Worm (Caenorhabditis elegans) whole organism, L1 larva: ENCODE data around the gene F47B8.4.
"Not testable (repeated sequence)": the region's sequence is repeated elsewhere in the genome, so short reads cannot be mapped to it uniquely, and the experiment has no call there.

Experiments
- C04F5.9 ChIP-seq: sonication (generic microtip); optimal IDR thresholded peaks from 2 replicates; lab custom pipeline; 2016; ENCODE audit warnings: missing genetic modification characterization, missing compliant biosample characterization
- aha-1 ChIP-seq: fragments of 150-350 bp; optimal IDR thresholded peaks from 2 replicates; lab custom pipeline; 2014; ENCODE audit warnings: missing biosample characterization, missing genetic modification characterization
- ama-1 ChIP-seq: fragments of 150-350 bp; optimal IDR thresholded peaks from 2 replicates; lab custom pipeline; 2014
- ceh-82 ChIP-seq, 3 experiments: fragments of 150-350 bp in 1 of 3; sonication (generic microtip) in 2 of 3; optimal IDR thresholded peaks; 2 replicates each; lab custom pipeline; 2014 to 2017; ENCODE audit warnings: missing biosample characterization in 3 of 3, missing genetic modification characterization in 3 of 3
- ceh-88 ChIP-seq: fragments of 200-800 bp; sonication (Bioruptor generic); IDR thresholded peaks from 2 replicates; pipeline ENCODE4 v1.3.6; 2022; ENCODE audit warnings: missing genetic modification characterization, missing compliant biosample characterization
- dsc-1 ChIP-seq: sonication (generic microtip); optimal IDR thresholded peaks from 2 replicates; lab custom pipeline; 2016; ENCODE audit warnings: mild to moderate bottlenecking, missing genetic modification characterization, missing compliant biosample characterization
- efl-1 ChIP-seq, 4 experiments: fragments of 150-350 bp; optimal IDR thresholded peaks in 3 of 4; peaks in 1 of 4; 1 replicate in 1 of 4; 2 replicates in 3 of 4; lab custom pipeline; 2014; ENCODE audit warnings: missing biosample characterization in 2 of 4, missing genetic modification characterization in 2 of 4, missing genetic modification reagents in 2 of 4
- egl-13 ChIP-seq: sonication (generic microtip); optimal IDR thresholded peaks from 2 replicates; lab custom pipeline; 2016; ENCODE audit warnings: missing genotype, missing genetic modification reagents, missing genetic modification characterization, missing compliant biosample characterization
- elt-2 ChIP-seq: sonication (generic microtip); optimal IDR thresholded peaks from 2 replicates; lab custom pipeline; 2016; ENCODE audit warnings: missing genetic modification characterization, mild to moderate bottlenecking, inconsistent platforms, missing compliant biosample characterization, missing genetic modification reagents
- elt-3 ChIP-seq, 6 experiments: fragments of 150-350 bp in 1 of 6; sonication (generic microtip); optimal IDR thresholded peaks; 2 replicates each; lab custom pipeline; 2017 to 2018; ENCODE audit warnings: missing biosample characterization in 6 of 6, missing genetic modification characterization in 6 of 6, inconsistent platforms in 1 of 6
- fkh-10 ChIP-seq: sonication (generic microtip); optimal IDR thresholded peaks from 2 replicates; lab custom pipeline; 2017; ENCODE audit warnings: missing biosample characterization, missing genetic modification reagents, missing genetic modification characterization
- fkh-4 ChIP-seq: sonication (generic microtip); optimal IDR thresholded peaks from 2 replicates; lab custom pipeline; 2016; ENCODE audit warnings: missing compliant biosample characterization, missing genetic modification characterization, borderline replicate concordance
- fkh-8 ChIP-seq: sonication (generic microtip); optimal IDR thresholded peaks from 2 replicates; lab custom pipeline; 2016; ENCODE audit warnings: mild to moderate bottlenecking, missing genetic modification characterization, missing compliant biosample characterization
- hlh-4 ChIP-seq: sonication (generic microtip); optimal IDR thresholded peaks from 2 replicates; lab custom pipeline; 2016; ENCODE audit warnings: mild to moderate bottlenecking, missing genetic modification characterization, missing compliant biosample characterization
- hpl-2 ChIP-seq: fragments of 150-350 bp; optimal IDR thresholded peaks from 2 replicates; lab custom pipeline; 2014; ENCODE audit warnings: missing biosample characterization, missing genetic modification reagents, missing genetic modification characterization
- irx-1 ChIP-seq: sonication (generic microtip); optimal IDR thresholded peaks from 2 replicates; lab custom pipeline; 2016; ENCODE audit warnings: missing genetic modification characterization, missing compliant biosample characterization
- lin-35 ChIP-seq, 2 experiments: fragments of 150-350 bp; optimal IDR thresholded peaks; 2 replicates each; lab custom pipeline; 2014; ENCODE audit warnings: missing biosample characterization in 2 of 2, missing genetic modification characterization in 2 of 2, missing genetic modification reagents in 2 of 2
- lin-39 ChIP-seq: fragments of 150-350 bp; optimal IDR thresholded peaks from 2 replicates; lab custom pipeline; 2014; ENCODE audit warnings: missing biosample characterization, missing genetic modification reagents, missing genetic modification characterization
- mdl-1 ChIP-seq, 2 experiments: fragments of 150-350 bp; optimal IDR thresholded peaks; 2 replicates each; lab custom pipeline; 2014 to 2017; ENCODE audit warnings: missing biosample characterization in 2 of 2, missing genetic modification characterization in 2 of 2, inconsistent platforms in 1 of 2
- mef-2 ChIP-seq: fragments of 150-350 bp; optimal IDR thresholded peaks from 2 replicates; lab custom pipeline; 2014; ENCODE audit warnings: missing biosample characterization, missing genetic modification characterization
- nhr-11 ChIP-seq: fragments of 150-350 bp; optimal IDR thresholded peaks from 2 replicates; lab custom pipeline; 2014; ENCODE audit warnings: missing biosample characterization, missing genetic modification characterization
- nhr-19 ChIP-seq: fragments of 200-800 bp; sonication (Bioruptor generic); conservative IDR thresholded peaks from 2 replicates; pipeline ENCODE4 v1.3.6; 2022; ENCODE audit warnings: missing genetic modification characterization, missing compliant biosample characterization
- nhr-47 ChIP-seq: sonication (generic microtip); optimal IDR thresholded peaks from 2 replicates; lab custom pipeline; 2016; ENCODE audit warnings: mild to moderate bottlenecking, missing genetic modification characterization, moderate library complexity, missing compliant biosample characterization
- skn-1 ChIP-seq: fragments of 150-350 bp; optimal IDR thresholded peaks from 2 replicates; lab custom pipeline; 2014; ENCODE audit warnings: missing biosample characterization, missing genetic modification characterization
- snu-23 ChIP-seq: sonication (generic microtip); optimal IDR thresholded peaks from 2 replicates; lab custom pipeline; 2016; ENCODE audit warnings: missing genetic modification characterization, missing compliant biosample characterization
- sptf-1 ChIP-seq: fragments of 150-350 bp; optimal IDR thresholded peaks from 2 replicates; lab custom pipeline; 2014; ENCODE audit warnings: missing biosample characterization, missing genetic modification characterization
- tlp-1 ChIP-seq: fragments of 150-350 bp; optimal IDR thresholded peaks from 2 replicates; lab custom pipeline; 2014; ENCODE audit warnings: missing biosample characterization, missing genetic modification characterization
- unc-130 ChIP-seq: fragments of 150-350 bp; optimal IDR thresholded peaks from 2 replicates; lab custom pipeline; 2017; ENCODE audit warnings: missing biosample characterization, missing genetic modification characterization, inconsistent platforms
- unc-30 ChIP-seq: sonication (generic microtip); optimal IDR thresholded peaks from 2 replicates; lab custom pipeline; 2017; ENCODE audit warnings: missing biosample characterization, missing genetic modification characterization
- xbp-1 ChIP-seq: sonication (generic microtip); optimal IDR thresholded peaks from 2 replicates; lab custom pipeline; 2016; ENCODE audit warnings: missing genetic modification characterization, missing compliant biosample characterization
- zag-1 ChIP-seq: fragments of 150-350 bp; optimal IDR thresholded peaks from 2 replicates; lab custom pipeline; 2014; ENCODE audit warnings: missing biosample characterization, missing genetic modification characterization

Gene F47B8.4

DNA sequence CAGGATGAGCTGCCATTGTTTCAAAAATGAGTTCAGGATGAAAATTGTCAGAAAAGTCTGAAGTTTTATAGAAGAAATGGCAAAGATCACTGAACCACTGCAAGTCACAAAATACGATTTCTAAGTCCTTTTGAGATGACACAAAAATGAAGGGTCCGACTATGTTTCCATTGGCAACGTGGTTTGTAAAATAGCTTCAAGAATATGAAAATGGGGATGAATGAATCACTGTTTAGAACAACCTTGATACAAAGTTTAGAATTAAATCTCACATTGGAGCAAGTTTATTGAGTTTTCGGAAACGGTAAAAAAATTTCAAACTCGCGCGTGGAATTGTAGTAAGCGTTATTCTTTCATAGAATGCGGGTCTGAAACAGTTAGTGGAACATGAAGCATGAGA, 13.4 kb downstream of the F47B8.4 start, which contains the start of gene ddn-3 (continued):
- TF ChIP-seq mdl-1 (tag; optimal IDR thresholded peaks at IDR 0.05; lab: Kevin White, UChicago): no peak
- no peak for TF ChIP-seq nhr-19

DNA sequence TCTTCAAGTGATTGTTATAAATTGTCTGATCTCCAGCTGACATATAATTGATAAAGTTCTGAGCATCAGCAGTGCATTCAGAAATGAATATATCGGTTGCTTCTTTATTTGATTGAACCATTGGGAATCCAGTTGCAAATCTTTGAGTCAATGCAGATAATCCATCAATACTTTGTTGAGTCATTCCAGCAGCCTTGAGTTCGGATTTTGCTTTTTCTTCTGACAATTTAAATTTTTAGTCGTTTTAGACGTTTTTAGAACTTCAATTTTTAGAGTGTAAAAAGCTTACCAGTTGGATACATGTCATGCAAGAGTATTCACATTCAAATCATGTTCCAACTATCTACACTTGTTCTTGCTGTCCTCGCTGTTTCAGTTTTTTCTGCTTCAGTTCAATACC, 14.8 kb downstream of the F47B8.4 start, which contains the start of gene F14D7.14:
TSS of gene F14D7.14 (plus strand) at position 301 of the 400 bp plus-strand sequence.
- TF ChIP-seq irx-1 (tag; lab: Kevin White, UChicago); unc-30 (tag; lab: Kevin White, UChicago); egl-13: not testable (repeated sequence)

DNA sequence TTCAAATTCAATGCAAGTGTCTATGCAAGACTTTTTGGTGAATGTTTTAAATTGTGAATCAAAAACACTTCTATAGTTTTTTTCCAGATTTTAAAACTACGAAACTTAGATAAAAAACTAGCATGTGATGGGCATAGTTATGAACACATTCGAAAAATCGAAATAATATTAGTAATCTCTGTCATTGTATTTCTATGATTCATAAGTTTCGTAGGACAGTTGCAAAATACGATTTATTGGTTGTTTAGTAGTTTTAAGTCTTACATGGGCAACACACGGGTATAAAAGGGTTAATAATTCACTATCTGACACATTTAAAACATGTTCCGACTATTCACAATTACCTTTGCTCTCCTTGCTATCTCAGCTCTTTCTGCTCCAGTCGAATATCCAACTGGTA, 16.3 kb downstream of the F47B8.4 start, which contains the start of gene spig-5:
TSS of gene spig-5 (plus strand) at position 301 of the 400 bp plus-strand sequence.
- not testable (repeated sequence) for TF ChIP-seq hlh-4, tlp-1, fkh-4 (tag; lab: Kevin White, UChicago)
- TF ChIP-seq, all 84 proteins: peak for 0; not testable (repeated sequence) for 84

DNA sequence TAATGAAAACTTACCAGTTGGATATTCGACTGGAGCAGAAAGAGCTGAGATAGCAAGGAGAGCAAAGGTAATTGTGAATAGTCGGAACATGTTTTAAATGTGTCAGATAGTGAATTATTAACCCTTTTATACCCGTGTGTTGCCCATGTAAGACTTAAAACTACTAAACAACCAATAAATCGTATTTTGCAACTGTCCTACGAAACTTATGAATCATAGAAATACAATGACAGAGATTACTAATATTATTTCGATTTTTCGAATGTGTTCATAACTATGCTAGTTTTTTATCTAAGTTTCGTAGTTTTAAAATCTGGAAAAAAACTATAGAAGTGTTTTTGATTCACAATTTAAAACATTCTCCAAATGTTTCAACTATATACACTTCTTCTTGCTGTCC, 17.7 kb downstream of the F47B8.4 start, which contains the start of gene spig-4:
TSS of gene spig-4 (minus strand) at position 101 of the 400 bp plus-strand sequence.
- not testable (repeated sequence) for TF ChIP-seq fkh-8 (tag; lab: Kevin White, UChicago); snu-23 (GFP tag; lab: Kevin White, UChicago); sptf-1 (tag; lab: Kevin White, UChicago)

DNA sequence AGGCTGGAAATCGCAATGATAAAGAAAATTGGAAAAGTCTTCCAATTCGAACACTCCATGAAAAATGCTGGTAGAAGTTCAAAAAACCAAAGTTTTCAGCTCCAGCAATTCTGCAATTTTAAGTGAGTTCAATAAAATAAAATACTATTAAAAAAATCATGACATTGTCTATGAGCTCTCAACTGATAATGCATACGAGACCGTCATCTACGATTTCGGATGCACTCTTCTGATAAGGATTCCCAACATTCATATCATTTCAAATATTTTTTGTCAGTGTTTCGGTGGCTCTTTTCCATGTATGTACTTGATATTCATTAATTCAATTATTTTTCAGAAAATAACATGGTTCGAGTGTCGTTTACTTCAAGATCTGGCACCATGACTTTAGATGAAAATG, 23.4 kb downstream of the F47B8.4 start, which contains the start of gene F14D7.6:
TSS of gene F14D7.6 (plus strand) at position 338 of the 400 bp plus-strand sequence.
- TF ChIP-seq ama-1 (lab: Kevin White, UChicago) (no peak), elt-2 (tag; lab: Kevin White, UChicago) (peak; percentile 4)

DNA sequence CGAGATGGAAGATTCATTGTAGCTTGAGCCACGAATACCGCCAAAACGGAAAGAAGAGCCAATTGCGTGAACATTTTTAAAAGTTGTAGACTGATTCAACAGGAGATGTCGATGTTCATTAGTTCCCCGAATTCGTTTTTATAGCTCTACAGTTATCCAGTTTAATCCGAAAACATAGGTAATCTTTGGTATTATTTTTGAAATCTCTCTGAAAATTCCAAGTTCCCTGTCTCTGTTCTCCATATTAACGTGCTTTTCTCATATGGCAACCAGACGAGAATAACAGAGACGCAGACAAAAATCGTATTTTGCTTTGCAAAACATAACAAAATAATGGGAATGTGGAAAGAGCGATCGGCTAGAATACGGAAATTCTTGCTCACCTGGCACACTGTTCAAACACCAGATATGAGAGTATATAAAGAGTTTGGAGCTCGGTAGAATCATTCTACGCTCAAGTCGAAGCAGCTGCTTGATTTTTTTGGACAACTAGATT, 24.9 kb downstream of the F47B8.4 start, which contains the start of the genes spig-3 and F14D7.12:
TSS of gene spig-3 (minus strand) at position 101 of the 496 bp plus-strand sequence.
TSS of gene F14D7.12 (plus strand) at position 446 of the 496 bp plus-strand sequence.
- no peak for TF ChIP-seq efl-1 (optimal IDR thresholded peaks at IDR 0.05; lab: Kevin White, UChicago)
- TF ChIP-seq efl-1 (GFP tag; optimal IDR thresholded peaks at IDR 0.05 in 1 of 2; lab: Kevin White, UChicago): peak in 1 of 2 experiments; percentile 49
- TF ChIP-seq elt-3 (tag; optimal IDR thresholded peaks at IDR 0.05; lab: Kevin White, UChicago): no peak

DNA sequence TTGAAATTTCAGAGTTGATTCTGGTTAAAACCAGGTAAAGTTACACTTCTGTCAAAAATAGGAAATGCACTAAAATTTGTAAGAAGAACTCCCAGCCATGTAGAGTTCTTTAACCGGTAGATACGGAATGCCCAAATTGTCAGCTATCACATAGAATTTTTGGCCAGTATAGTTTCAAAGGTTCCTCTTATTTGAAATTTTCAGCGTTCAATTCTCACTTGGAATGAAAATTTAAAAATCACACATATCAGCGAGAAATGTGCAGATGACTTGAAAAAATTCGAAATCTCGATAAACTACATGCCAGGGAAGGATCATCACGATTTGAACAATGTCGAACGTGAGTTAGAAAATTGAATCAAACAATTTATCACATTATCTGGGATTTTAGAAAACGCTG, 28.0 kb downstream of the F47B8.4 start, which contains the start of gene F14D7.3:
TSS of gene F14D7.3 (plus strand) at position 301 of the 400 bp plus-strand sequence.
- TF ChIP-seq lin-35 (GFP tag; optimal IDR thresholded peaks at IDR 0.05; lab: Kevin White, UChicago) (no peak), ceh-82 (tag; optimal IDR thresholded peaks at IDR 0.05; lab: Kevin White, UChicago) (no peak)

DNA sequence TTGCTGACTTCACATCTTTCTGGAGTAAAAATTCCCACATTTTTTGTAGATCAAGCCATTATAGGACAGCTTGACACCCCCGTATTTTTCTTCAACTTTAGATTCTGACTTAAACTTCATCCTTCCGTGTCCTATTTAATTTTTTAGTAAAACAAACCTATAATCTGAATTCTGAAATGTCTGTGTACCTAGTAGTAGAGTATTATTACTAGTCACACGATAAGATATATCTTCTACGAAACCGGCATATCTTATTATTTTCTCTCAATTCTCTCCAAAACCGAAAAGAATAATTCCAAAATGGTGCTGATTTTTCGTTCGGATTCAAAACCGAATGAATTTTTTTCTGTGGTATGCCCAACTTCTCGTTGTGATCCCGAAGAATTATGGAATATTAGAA, 30.1 kb downstream of the F47B8.4 start, which contains the start of gene F14D7.9:
TSS of gene F14D7.9 (plus strand) at position 301 of the 400 bp plus-strand sequence.
- TF ChIP-seq zag-1 (no peak), aha-1 (no peak), mdl-1 (tag; optimal IDR thresholded peaks at IDR 0.05; lab: Kevin White, UChicago) (no peak), ceh-88 (GFP tag; lab: Robert Waterston, UW) (no peak), hpl-2 (GFP tag; lab: Kevin White, UChicago) (no peak), nhr-47 (tag; lab: Kevin White, UChicago) (no peak), fkh-10 (GFP tag; lab: Kevin White, UChicago) (no peak), skn-1 (tag; lab: Kevin White, UChicago) (no peak), nhr-11 (tag; lab: Kevin White, UChicago) (no peak), C04F5.9 (tag; lab: Kevin White, UChicago) (no peak), mef-2 (tag; lab: Kevin White, UChicago) (no peak), unc-130 (tag; lab: Kevin White, UChicago) (no peak), elt-3 (tag; optimal IDR thresholded peaks at IDR 0.05; lab: Kevin White, UChicago) (no peak), lin-39 (tag; lab: Kevin White, UChicago) (no peak), xbp-1 (no peak), ama-1 (lab: Kevin White, UChicago) (no peak), dsc-1 (tag; lab: Kevin White, UChicago) (no peak), efl-1 (optimal IDR thresholded peaks at IDR 0.05; lab: Kevin White, UChicago) (no peak), efl-1 (GFP tag; optimal IDR thresholded peaks at IDR 0.05 in 1 of 2; lab: Kevin White, UChicago) (no peak), lin-35 (GFP tag; optimal IDR thresholded peaks at IDR 0.05; lab: Kevin White, UChicago) (no peak)
